Worm (Caenorhabditis elegans) whole organism, L1 larva: ENCODE results near the gene F14F9.4.

Experiments used
- fos-1 ChIP-seq: fragments of 150-350 bp; optimal IDR thresholded peaks from 2 replicates; lab custom pipeline; 2014; ENCODE audit warnings: missing biosample characterization, missing genetic modification characterization
- lsy-2 ChIP-seq, 2 experiments: fragments of 150-350 bp; optimal IDR thresholded peaks; 2 replicates each; lab custom pipeline; 2014; ENCODE audit warnings: missing biosample characterization in 2 of 2, missing genetic modification characterization in 2 of 2
- zip-4 ChIP-seq: fragments of 200-800 bp; sonication (Bioruptor generic); optimal IDR thresholded peaks from 2 replicates; lab custom pipeline; 2018; ENCODE audit warnings: mild to moderate bottlenecking, missing genetic modification characterization, moderate library complexity, missing compliant biosample characterization

DNA sequence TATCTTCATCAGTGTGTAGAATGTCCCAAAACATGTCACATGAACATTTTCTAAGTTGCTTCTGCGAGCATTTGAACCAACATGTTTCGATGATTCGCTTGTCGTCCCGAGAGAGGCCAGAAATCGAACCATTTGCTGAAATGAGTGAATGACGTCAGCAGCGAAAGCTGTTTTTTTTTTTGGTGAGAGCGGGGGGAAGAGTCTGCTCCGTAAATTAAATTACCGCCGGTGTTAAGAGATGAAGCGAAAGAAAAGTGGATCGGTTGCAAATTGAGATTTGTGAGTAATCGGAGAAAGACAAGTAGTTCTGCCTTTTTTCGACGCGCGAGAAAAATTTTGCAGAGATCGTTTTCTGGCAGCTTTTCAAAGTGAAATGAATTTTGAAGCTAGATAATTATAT lies 44.2 kb upstream of the F14F9.4 start:
- TF ChIP-seq zip-4 (GFP tag; lab: Kevin White, UChicago) (no peak), fos-1 (no peak), lsy-2 (tag; optimal IDR thresholded peaks at IDR 0.05; lab: Kevin White, UChicago) (no peak)
